Worm (Caenorhabditis elegans) whole organism, early embryonic: ENCODE results near the gene nkcc-1.

Experiments used
- B0310.2 ChIP-seq: sonication (generic microtip); optimal IDR thresholded peaks from 2 replicates; lab custom pipeline; 2016; ENCODE audit warnings: mild to moderate bottlenecking, missing genetic modification characterization, missing compliant biosample characterization
- F13C5.2 ChIP-seq: sonication (generic microtip); optimal IDR thresholded peaks from 2 replicates; lab custom pipeline; 2017; ENCODE audit warnings: mild to moderate bottlenecking, missing genetic modification characterization, inconsistent platforms, missing compliant biosample characterization
- aly-1 ChIP-seq: sonication (generic microtip); optimal IDR thresholded peaks from 2 replicates; lab custom pipeline; 2016; ENCODE audit warnings: missing genetic modification characterization, missing compliant biosample characterization
- ama-1 ChIP-seq: fragments of 150-350 bp; optimal IDR thresholded peaks from 2 replicates; lab custom pipeline; 2014
- ceh-13 ChIP-seq: fragments of 200-800 bp; sonication (Bioruptor generic); optimal IDR thresholded peaks from 2 replicates; lab custom pipeline; 2018; ENCODE audit warnings: mild to moderate bottlenecking, missing genetic modification characterization, missing compliant biosample characterization
- ceh-36 ChIP-seq: sonication (generic microtip); optimal IDR thresholded peaks from 2 replicates; lab custom pipeline; 2016; ENCODE audit warnings: missing genetic modification characterization, inconsistent platforms, missing compliant biosample characterization
- ets-7 ChIP-seq: sonication (generic microtip); optimal IDR thresholded peaks from 2 replicates; lab custom pipeline; 2016; ENCODE audit warnings: missing genotype, missing genetic modification characterization, missing compliant biosample characterization
- flt-1 ChIP-seq: fragments of 200-800 bp; sonication (Bioruptor generic); IDR thresholded peaks from 2 replicates; pipeline ENCODE4 v1.3.6; 2022; ENCODE audit warnings: missing genetic modification characterization, missing compliant biosample characterization
- hmbx-1 ChIP-seq: sonication (generic microtip); optimal IDR thresholded peaks from 2 replicates; lab custom pipeline; 2016; ENCODE audit warnings: mild to moderate bottlenecking, missing genetic modification characterization, missing compliant biosample characterization
- hmg-4 ChIP-seq: fragments of 200-800 bp; sonication (Bioruptor generic); optimal IDR thresholded peaks from 2 replicates; lab custom pipeline; 2018; ENCODE audit warnings: mild to moderate bottlenecking, missing genetic modification characterization, missing compliant biosample characterization
- hnd-1 ChIP-seq: sonication (generic microtip); optimal IDR thresholded peaks from 2 replicates; lab custom pipeline; 2016; ENCODE audit warnings: missing genetic modification characterization, missing compliant biosample characterization
- pes-1 ChIP-seq: fragments of 200-800 bp; sonication (Bioruptor generic); IDR thresholded peaks from 2 replicates; pipeline ENCODE4 v1.3.6; 2022; ENCODE audit warnings: missing genetic modification reagents, missing genetic modification characterization, missing compliant biosample characterization
- scrt-1 ChIP-seq: fragments of 200-800 bp; sonication (Bioruptor generic); IDR thresholded peaks from 2 replicates; pipeline ENCODE4 v1.3.6; 2022; ENCODE audit warnings: missing genetic modification characterization, missing compliant biosample characterization
- sea-1 ChIP-seq: fragments of 200-800 bp; sonication (Bioruptor generic); conservative IDR thresholded peaks from 2 replicates; pipeline ENCODE4 v1.3.6; 2022; ENCODE audit warnings: missing genetic modification characterization, missing compliant biosample characterization
- tbx-11 ChIP-seq: fragments of 200-800 bp; sonication (Bioruptor generic); IDR thresholded peaks from 2 replicates; pipeline ENCODE4 v1.3.6; 2022; ENCODE audit warnings: missing genetic modification characterization, missing compliant biosample characterization
- tbx-37 ChIP-seq: fragments of 200-800 bp; sonication (Bioruptor generic); conservative IDR thresholded peaks from 2 replicates; pipeline ENCODE4 v1.3.6; 2022; ENCODE audit warnings: missing genetic modification reagents, missing genetic modification characterization, missing compliant biosample characterization
- tra-4 ChIP-seq: sonication (generic microtip); optimal IDR thresholded peaks from 2 replicates; lab custom pipeline; 2017; ENCODE audit warnings: missing genetic modification characterization, missing compliant biosample characterization

The nkcc-1 gene

ce11 chrIV:14099256-14099655, 24.6 kb downstream of the nkcc-1 start, which contains the start of gene col-133:
Gene col-133 (minus strand): TSS chrIV:14099356.
- no peak for TF ChIP-seq ama-1 (lab: Kevin White, UChicago)
- no peak for TF ChIP-seq tra-4
- no peak for TF ChIP-seq scrt-1 (GFP tag; lab: Robert Waterston, UW)
- TF ChIP-seq hnd-1, result no peak
- no peak for TF ChIP-seq tbx-11 (GFP tag; lab: Robert Waterston, UW)
- no peak for TF ChIP-seq aly-1 (tag; lab: Kevin White, UChicago)
- no peak for TF ChIP-seq ceh-36 (tag; lab: Kevin White, UChicago)
- no peak for TF ChIP-seq ceh-13 (GFP tag; lab: Kevin White, UChicago)
- TF ChIP-seq pes-1, result no peak
- TF ChIP-seq ets-7, result no peak
- no peak for TF ChIP-seq hmbx-1
- TF ChIP-seq F13C5.2 (tag; lab: Kevin White, UChicago), result no peak
- TF ChIP-seq hmg-4 (GFP tag; lab: Kevin White, UChicago), result no peak
- TF ChIP-seq B0310.2 (tag; lab: Kevin White, UChicago), result no peak

- no peak for TF ChIP-seq F13C5.2 (tag; lab: Kevin White, UChicago)
- TF ChIP-seq B0310.2 (tag; lab: Kevin White, UChicago), result no peak
- no peak for TF ChIP-seq hnd-1
- TF ChIP-seq tbx-11 (GFP tag; lab: Robert Waterston, UW), result no peak
Measured at ce11 chrIV:14098540-14099098, 25.2 kb downstream of the nkcc-1 start.

- TF ChIP-seq ets-7 (no peak), flt-1 (no peak), hmbx-1 (no peak), pes-1 (no peak), tra-4 (no peak), sea-1 (no peak), B0310.2 (tag; lab: Kevin White, UChicago) (no peak), ceh-36 (tag; lab: Kevin White, UChicago) (no peak), tbx-37 (no peak), F13C5.2 (tag; lab: Kevin White, UChicago) (no peak), ceh-13 (GFP tag; lab: Kevin White, UChicago) (no peak), hnd-1 (no peak), scrt-1 (GFP tag; lab: Robert Waterston, UW) (no peak), aly-1 (tag; lab: Kevin White, UChicago) (no peak), hmg-4 (GFP tag; lab: Kevin White, UChicago) (no peak)
Measured at ce11 chrIV:14091242-14091641, 32.6 kb downstream of the nkcc-1 start, which contains the start of gene noah-2. Gene noah-2 (plus strand): TSS chrIV:14091254.

ce11 chrIV:14089749-14090148, 34.1 kb downstream of the nkcc-1 start:
- no peak for TF ChIP-seq tbx-37
- no peak for TF ChIP-seq ceh-13 (GFP tag; lab: Kevin White, UChicago)
- TF ChIP-seq sea-1, result no peak
- no peak for TF ChIP-seq ama-1 (lab: Kevin White, UChicago)

ce11 chrIV:14086395-14086794, 37.5 kb downstream of the nkcc-1 start:
- TF ChIP-seq F13C5.2 (tag; lab: Kevin White, UChicago) (no peak), tra-4 (no peak), ceh-36 (tag; lab: Kevin White, UChicago) (no peak)

ce11 chrIV:14083505-14083904, 40.4 kb downstream of the nkcc-1 start, which contains the start of gene F52B11.2:
Gene F52B11.2 (plus strand): TSS chrIV:14083568.
- peak; percentile 37 for TF ChIP-seq ama-1 (lab: Kevin White, UChicago)
- no peak for TF ChIP-seq pes-1
- TF ChIP-seq flt-1, result 0 out of 2 replicates have a peak, but pooled peaks have one; percentile 14
- TF ChIP-seq sea-1, result no peak

- TF ChIP-seq ets-7 (no peak), tra-4 (no peak), ama-1 (lab: Kevin White, UChicago) (no peak), B0310.2 (tag; lab: Kevin White, UChicago) (no peak), ceh-13 (GFP tag; lab: Kevin White, UChicago) (no peak)
Measured at ce11 chrIV:14082956-14083355, 40.9 kb downstream of the nkcc-1 start.

ce11 chrIV:14077135-14077534, 46.7 kb downstream of the nkcc-1 start, which contains the start of gene cfp-1:
Gene cfp-1 (plus strand): TSS chrIV:14077435.
- TF ChIP-seq pes-1 (no peak), B0310.2 (tag; lab: Kevin White, UChicago) (no peak), sea-1 (no peak), ama-1 (lab: Kevin White, UChicago) (no peak), hnd-1 (no peak)

ce11 chrIV:14074456-14074855, 49.4 kb downstream of the nkcc-1 start:
- TF ChIP-seq hmg-4 (GFP tag; lab: Kevin White, UChicago), result no peak
- TF ChIP-seq scrt-1 (GFP tag; lab: Robert Waterston, UW), result no peak
- no peak for TF ChIP-seq B0310.2 (tag; lab: Kevin White, UChicago)
- no peak for TF ChIP-seq tra-4
- no peak for TF ChIP-seq hmbx-1
- TF ChIP-seq ceh-36 (tag; lab: Kevin White, UChicago), result no peak
- TF ChIP-seq ets-7, result no peak
- no peak for TF ChIP-seq sea-1
- TF ChIP-seq pes-1, result no peak
- TF ChIP-seq F13C5.2 (tag; lab: Kevin White, UChicago), result no peak
- TF ChIP-seq ceh-13 (GFP tag; lab: Kevin White, UChicago), result no peak
- TF ChIP-seq tbx-11 (GFP tag; lab: Robert Waterston, UW), result no peak
- no peak for TF ChIP-seq flt-1
- no peak for TF ChIP-seq hnd-1
- TF ChIP-seq aly-1 (tag; lab: Kevin White, UChicago), result no peak
- TF ChIP-seq ama-1 (lab: Kevin White, UChicago), result no peak
- no peak for TF ChIP-seq tbx-37
